Fruit fly (Drosophila melanogaster) whole organism, embryonic: Measurements from ENCODE around the gene CG13306.
A peak's percentile ranks its signal among the peaks of the same experiment; 100 is the strongest.

Source experiments
- Adf1 ChIP-seq: fragments of 200-800 bp; sonication (Bioruptor generic); IDR thresholded peaks from 2 replicates; pipeline ENCODE4 v1.3.6; 2022; ENCODE audit warnings: missing biosample characterization, missing genetic modification characterization
- Antp ChIP-seq: fragments of 200-800 bp; sonication (Bioruptor generic); optimal IDR thresholded peaks from 3 replicates; lab custom pipeline; 2016; ENCODE audit warnings: missing biosample characterization, missing genetic modification characterization
- Atf6 ChIP-seq: fragments of 200-800 bp; sonication (Bioruptor generic); IDR thresholded peaks from 2 replicates; pipeline ENCODE4 v1.3.6; 2022; ENCODE audit warnings: missing biosample characterization, missing genetic modification characterization
- Bdp1 ChIP-seq: fragments of 200-800 bp; sonication (Bioruptor generic); optimal IDR thresholded peaks from 3 replicates; lab custom pipeline; 2016; ENCODE audit warnings: missing biosample characterization, missing genetic modification characterization
- CG10543 ChIP-seq: fragments of 200-800 bp; sonication (Bioruptor generic); optimal IDR thresholded peaks from 3 replicates; lab custom pipeline; 2017; ENCODE audit warnings: missing biosample characterization, mild to moderate bottlenecking, missing genetic modification characterization, moderate library complexity
- CG10979 ChIP-seq: fragments of 200-800 bp; sonication (Bioruptor generic); optimal IDR thresholded peaks from 2 replicates; lab custom pipeline; 2018; ENCODE audit warnings: missing biosample characterization, mild to moderate bottlenecking, missing genetic modification characterization, moderate library complexity
- CG15479 ChIP-seq: fragments of 200-800 bp; sonication (Bioruptor generic); optimal IDR thresholded peaks from 3 replicates; lab custom pipeline; 2019; ENCODE audit warnings: missing biosample characterization, mild to moderate bottlenecking, missing genetic modification characterization, moderate library complexity
- CG15601 ChIP-seq: fragments of 200-800 bp; sonication (Bioruptor generic); optimal IDR thresholded peaks from 3 replicates; lab custom pipeline; 2019; ENCODE audit warnings: missing biosample characterization, mild to moderate bottlenecking, missing genetic modification characterization, moderate library complexity
- CG1603 ChIP-seq: fragments of 200-800 bp; sonication (Bioruptor generic); optimal IDR thresholded peaks from 2 replicates; lab custom pipeline; 2019; ENCODE audit warnings: missing biosample characterization, mild to moderate bottlenecking, missing genetic modification characterization, moderate library complexity
- CG16813 ChIP-seq: fragments of 200-800 bp; sonication (Bioruptor generic); IDR thresholded peaks from 3 replicates; pipeline ENCODE4 v1.3.6; 2022; ENCODE audit warnings: missing biosample characterization, missing genetic modification characterization; ENCODE audit not compliant: partially characterized antibody
- CG16863 ChIP-seq: fragments of 200-800 bp; sonication (Bioruptor generic); optimal IDR thresholded peaks from 3 replicates; lab custom pipeline; 2016; ENCODE audit warnings: missing biosample characterization, missing genetic modification characterization
- CG2875 ChIP-seq: fragments of 200-800 bp; sonication (Bioruptor generic); optimal IDR thresholded peaks from 2 replicates; lab custom pipeline; 2017; ENCODE audit warnings: missing biosample characterization, mild to moderate bottlenecking, missing genetic modification characterization, missing genetic modification reagents
- CG3065 ChIP-seq: fragments of 200-800 bp; sonication (Bioruptor generic); optimal IDR thresholded peaks from 2 replicates; lab custom pipeline; 2016; ENCODE audit warnings: missing biosample characterization, missing genetic modification characterization
- CG31441 ChIP-seq: fragments of 200-800 bp; sonication (Bioruptor generic); IDR thresholded peaks from 2 replicates; pipeline ENCODE4 v1.3.6; 2022; ENCODE audit warnings: missing biosample characterization, missing genetic modification characterization
- CG3407 ChIP-seq: fragments of 200-800 bp; sonication (Bioruptor generic); optimal IDR thresholded peaks from 2 replicates; lab custom pipeline; 2018; ENCODE audit warnings: missing biosample characterization, mild to moderate bottlenecking, missing genetic modification characterization
- CG7372 ChIP-seq: fragments of 200-800 bp; sonication (Bioruptor generic); IDR thresholded peaks from 2 replicates; pipeline ENCODE4 v1.3.6; 2022; ENCODE audit warnings: missing biosample characterization, missing genetic modification characterization
- CG9437 ChIP-seq: fragments of 200-800 bp; sonication (Bioruptor generic); optimal IDR thresholded peaks from 2 replicates; lab custom pipeline; 2018; ENCODE audit warnings: missing biosample characterization, mild to moderate bottlenecking, missing genetic modification characterization
- CHES-1-like ChIP-seq: fragments of 200-800 bp; sonication (Bioruptor generic); optimal IDR thresholded peaks from 2 replicates; lab custom pipeline; 2016; ENCODE audit warnings: missing biosample characterization, missing genetic modification characterization
- Dll ChIP-seq: fragments of 200-800 bp; sonication (Bioruptor generic); IDR thresholded peaks from 4 replicates; pipeline ENCODE4 v1.3.6; 2022; ENCODE audit warnings: missing biosample characterization, missing genetic modification characterization; ENCODE audit not compliant: partially characterized antibody
- Gug ChIP-seq: fragments of 200-800 bp; sonication (Bioruptor generic); IDR thresholded peaks from 4 replicates; pipeline ENCODE4 v1.3.6; 2022; ENCODE audit warnings: missing biosample characterization, missing genetic modification characterization
- H15 ChIP-seq: fragments of 200-800 bp; sonication (Bioruptor generic); IDR thresholded peaks from 3 replicates; pipeline ENCODE4 v1.3.6; 2022; ENCODE audit warnings: missing biosample characterization, missing genetic modification characterization
- Meics ChIP-seq: fragments of 200-800 bp; sonication (Bioruptor generic); optimal IDR thresholded peaks from 2 replicates; lab custom pipeline; 2017; ENCODE audit warnings: missing biosample characterization, mild to moderate bottlenecking, missing genetic modification characterization
- NFAT ChIP-seq: fragments of 200-800 bp; sonication (Bioruptor generic); IDR thresholded peaks from 2 replicates; pipeline ENCODE4 v1.3.6; 2022; ENCODE audit warnings: missing biosample characterization, missing genetic modification characterization
- Pdp1 ChIP-seq, 2 experiments: fragments of 200-800 bp; sonication (Bioruptor generic); optimal IDR thresholded peaks; 3 replicates each; lab custom pipeline; 2016; ENCODE audit warnings: missing biosample characterization in 2 of 2, missing genetic modification characterization in 2 of 2, mild to moderate bottlenecking in 1 of 2, moderate library complexity in 1 of 2
- Ptx1 ChIP-seq: fragments of 200-800 bp; sonication (Bioruptor generic); IDR thresholded peaks from 2 replicates; pipeline ENCODE4 v1.3.6; 2022; ENCODE audit warnings: missing biosample characterization, missing genetic modification characterization
- Ravus ChIP-seq: fragments of 200-800 bp; sonication (Bioruptor generic); IDR thresholded peaks from 2 replicates; pipeline ENCODE4 v1.3.6; 2022; ENCODE audit warnings: missing biosample characterization, missing genetic modification characterization
- Spps ChIP-seq: fragments of 200-800 bp; sonication (Bioruptor generic); optimal IDR thresholded peaks from 2 replicates; lab custom pipeline; 2018; ENCODE audit warnings: missing biosample characterization, mild to moderate bottlenecking, missing genetic modification characterization
- Tbp ChIP-seq: fragments of >200 bp; optimal IDR thresholded peaks from 2 replicates; lab custom pipeline; 2018; ENCODE audit warnings: missing biosample characterization, missing genetic modification characterization
- Trl ChIP-seq, 3 experiments: fragments of >200 bp in 2 of 3; fragments of 200-800 bp in 1 of 3; sonication (Bioruptor generic) in 1 of 3; optimal IDR thresholded peaks; 2 replicates in 1 of 3; 3 replicates in 2 of 3; lab custom pipeline; 2016 to 2017; ENCODE audit warnings: missing biosample characterization in 1 of 3, missing genetic modification characterization in 1 of 3
- Xrp1 ChIP-seq: fragments of 200-800 bp; sonication (Bioruptor generic); IDR thresholded peaks from 2 replicates; pipeline ENCODE4 v1.3.6; 2022; ENCODE audit warnings: missing biosample characterization, missing genetic modification characterization
- aop ChIP-seq: fragments of 200-800 bp; sonication (Bioruptor generic); IDR thresholded peaks from 2 replicates; pipeline ENCODE4 v1.3.6; 2022; ENCODE audit warnings: missing biosample characterization, missing genetic modification characterization
- ash1 ChIP-seq: fragments of 200-800 bp; sonication (Bioruptor generic); optimal IDR thresholded peaks from 2 replicates; lab custom pipeline; 2018; ENCODE audit warnings: missing biosample characterization, mild to moderate bottlenecking, missing genetic modification characterization
- bigmax ChIP-seq: fragments of 200-800 bp; sonication (Bioruptor generic); optimal IDR thresholded peaks from 2 replicates; lab custom pipeline; 2018; ENCODE audit warnings: missing biosample characterization, mild to moderate bottlenecking, missing genetic modification characterization
- caup ChIP-seq: fragments of 200-800 bp; sonication (Bioruptor generic); optimal IDR thresholded peaks from 3 replicates; lab custom pipeline; 2017; ENCODE audit warnings: missing biosample characterization, mild to moderate bottlenecking, missing genetic modification characterization, moderate library complexity; ENCODE audit not compliant: severe bottlenecking
- chm ChIP-seq: fragments of 200-800 bp; sonication (Bioruptor generic); IDR thresholded peaks from 2 replicates; pipeline ENCODE4 v1.3.6; 2022; ENCODE audit warnings: missing biosample characterization, missing genetic modification characterization
- ems ChIP-seq: fragments of 200-800 bp; sonication (Bioruptor generic); optimal IDR thresholded peaks from 3 replicates; lab custom pipeline; 2016; ENCODE audit warnings: missing biosample characterization, missing genetic modification characterization
- gcm ChIP-seq: fragments of 200-800 bp; sonication (Bioruptor generic); optimal IDR thresholded peaks from 2 replicates; lab custom pipeline; 2019; ENCODE audit warnings: missing biosample characterization, mild to moderate bottlenecking, missing genetic modification characterization, moderate library complexity
- grn ChIP-seq: fragments of 200-800 bp; sonication (Bioruptor generic); optimal IDR thresholded peaks from 3 replicates; lab custom pipeline; 2017; ENCODE audit warnings: missing biosample characterization, missing genetic modification characterization
- gro ChIP-seq: fragments of 200-800 bp; sonication (Bioruptor generic); optimal IDR thresholded peaks from 2 replicates; lab custom pipeline; 2016; ENCODE audit warnings: missing biosample characterization, missing genetic modification characterization
- gsb-n ChIP-seq: fragments of 200-800 bp; sonication (Bioruptor generic); optimal IDR thresholded peaks from 3 replicates; lab custom pipeline; 2018; ENCODE audit warnings: missing biosample characterization, mild to moderate bottlenecking, missing genetic modification characterization
- ham ChIP-seq: fragments of 200-800 bp; sonication (Bioruptor generic); IDR thresholded peaks from 2 replicates; pipeline ENCODE4 v1.3.6; 2022; ENCODE audit warnings: missing biosample characterization, missing genetic modification characterization
- hb ChIP-seq: fragments of 200-800 bp; sonication (Bioruptor generic); IDR thresholded peaks from 3 replicates; pipeline ENCODE4 v1.3.6; 2022; ENCODE audit warnings: missing biosample characterization, missing genetic modification characterization; ENCODE audit not compliant: partially characterized antibody
- odd ChIP-seq: fragments of 200-800 bp; sonication (Bioruptor generic); optimal IDR thresholded peaks from 2 replicates; lab custom pipeline; 2017; ENCODE audit warnings: missing biosample characterization, mild to moderate bottlenecking, missing genetic modification characterization
- onecut ChIP-seq: fragments of 200-800 bp; sonication (Bioruptor generic); IDR thresholded peaks from 2 replicates; pipeline ENCODE4 v1.3.6; 2022; ENCODE audit warnings: missing biosample characterization, missing genetic modification characterization
- row ChIP-seq: fragments of 200-800 bp; sonication (Bioruptor generic); IDR thresholded peaks from 3 replicates; pipeline ENCODE4 v1.3.6; 2022; ENCODE audit warnings: missing biosample characterization, missing genetic modification characterization
- scrt ChIP-seq: fragments of 200-800 bp; sonication (Bioruptor generic); optimal IDR thresholded peaks from 2 replicates; lab custom pipeline; 2018; ENCODE audit warnings: missing biosample characterization, mild to moderate bottlenecking, missing genetic modification characterization, moderate library complexity
- shn ChIP-seq: fragments of 200-800 bp; sonication (Bioruptor generic); optimal IDR thresholded peaks from 3 replicates; lab custom pipeline; 2016; ENCODE audit warnings: missing biosample characterization, missing genetic modification characterization
- sim ChIP-seq: fragments of 200-800 bp; sonication (Bioruptor generic); IDR thresholded peaks from 2 replicates; pipeline ENCODE4 v1.3.6; 2022; ENCODE audit warnings: missing biosample characterization, missing genetic modification characterization
- stc ChIP-seq: fragments of 200-800 bp; sonication (Bioruptor generic); IDR thresholded peaks from 2 replicates; pipeline ENCODE4 v1.3.6; 2022; ENCODE audit warnings: missing biosample characterization, missing genetic modification characterization
- wek ChIP-seq: fragments of 200-800 bp; sonication (Bioruptor generic); optimal IDR thresholded peaks from 3 replicates; lab custom pipeline; 2018; ENCODE audit warnings: missing biosample characterization, mild to moderate bottlenecking, missing genetic modification characterization, moderate library complexity

Gene CG13306

DNA sequence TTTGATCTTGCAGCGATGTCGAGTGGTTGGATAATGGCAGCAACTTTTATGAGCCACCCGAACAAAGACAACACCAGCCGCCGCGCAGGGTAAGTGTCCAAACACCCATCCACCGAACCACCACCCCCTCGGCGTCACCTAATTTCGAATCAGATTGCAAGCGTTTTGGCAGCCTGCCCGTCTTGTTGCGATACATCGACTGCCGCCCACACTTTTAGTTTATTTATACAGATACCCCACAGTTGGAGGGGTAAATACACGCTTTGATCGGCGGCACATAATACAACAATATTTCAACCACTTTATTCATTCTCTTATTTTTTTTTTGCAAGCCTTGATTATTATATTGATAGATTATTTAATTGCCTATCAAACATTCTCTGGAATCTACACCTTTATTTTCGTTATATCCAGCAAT lies 13.5 kb upstream of the CG13306 start (continued):
- TF ChIP-seq CG1603 (tag; lab: Kevin White, UChicago) = peak; percentile 21
- TF ChIP-seq H15 (GFP tag; lab: Robert Waterston, UW) = peak; percentile 56; the same call in 1 of the 3 replicates
- no peak; the same call in 1 of the 2 replicates for TF ChIP-seq chm
- peak; percentile 60 for TF ChIP-seq CG10543 (GFP tag; lab: Kevin White, UChicago)
- peak; percentile 23 for TF ChIP-seq Bdp1
- TF ChIP-seq Ravus (GFP tag; lab: Robert Waterston, UW) = no peak
- TF ChIP-seq Adf1 (GFP tag; lab: Robert Waterston, UW) = 0 out of 2 replicates have a peak, but pooled peaks have one; percentile 18
- peak; percentile 11 for TF ChIP-seq grn (GFP tag; lab: Kevin White, UChicago)
- no peak for TF ChIP-seq Spps (tag; lab: Kevin White, UChicago)
- TF ChIP-seq CG3407 = no peak
- no peak for TF ChIP-seq gsb-n (tag; lab: Kevin White, UChicago)
- TF ChIP-seq aop = no peak
- TF ChIP-seq stc (GFP tag; lab: Robert Waterston, UW) = peak; percentile 67; the same call in 1 of the 2 replicates
- TF ChIP-seq Antp = no peak
- TF ChIP-seq scrt (GFP tag; lab: Kevin White, UChicago) = no peak
- TF ChIP-seq bigmax (GFP tag; lab: Kevin White, UChicago) = no peak
- TF ChIP-seq onecut (GFP tag; lab: Robert Waterston, UW) = 0 out of 2 replicates have a peak, but pooled peaks have one; percentile 3
- no peak for TF ChIP-seq gro (GFP tag; lab: Kevin White, UChicago)
- peak; percentile 40; the same call in 1 of the 3 replicates for TF ChIP-seq CG16813 (GFP tag; lab: Robert Waterston, UW)
- no peak for TF ChIP-seq CG15601 (tag; lab: Kevin White, UChicago)
- TF ChIP-seq CG2875 (GFP tag; lab: Kevin White, UChicago) = no peak
- TF ChIP-seq ham = no peak
- TF ChIP-seq odd = peak; percentile 26
- no peak for TF ChIP-seq CG10979
- TF ChIP-seq ash1 (GFP tag; lab: Kevin White, UChicago) = no peak
- TF ChIP-seq Atf6 (GFP tag; lab: Robert Waterston, UW) = peak; percentile 65; the same call in 1 of the 2 replicates
- peak; percentile 41; the same call in 1 of the 2 replicates for TF ChIP-seq NFAT (GFP tag; lab: Robert Waterston, UW)
- peak; percentile 19; the same call in 1 of the 4 replicates for TF ChIP-seq Gug (GFP tag; lab: Robert Waterston, UW)
- TF ChIP-seq Trl (optimal IDR thresholded peaks at IDR 0.05; lab: Kevin White, UChicago) = no peak
- no peak for TF ChIP-seq Trl (GFP tag; optimal IDR thresholded peaks at IDR 0.05; lab: Kevin White, UChicago)
- no peak for TF ChIP-seq CG15479 (GFP tag; lab: Kevin White, UChicago)
- peak; percentile 24 for TF ChIP-seq CG16863 (GFP tag; lab: Kevin White, UChicago)
- TF ChIP-seq caup (GFP tag; lab: Kevin White, UChicago) = no peak
- TF ChIP-seq sim (GFP tag; lab: Robert Waterston, UW) = no peak
- peak; percentile 55 for TF ChIP-seq CG31441 (GFP tag; lab: Robert Waterston, UW)
- peak; percentile 43; the same call in 1 of the 2 replicates for TF ChIP-seq Xrp1 (GFP tag; lab: Robert Waterston, UW)
- peak; percentile 35 for TF ChIP-seq CHES-1-like (GFP tag; lab: Kevin White, UChicago)
- TF ChIP-seq CG9437 (GFP tag; lab: Kevin White, UChicago) = peak; percentile 15
- peak in 1 of 2 experiments; percentile 84 for TF ChIP-seq Pdp1 (GFP tag; optimal IDR thresholded peaks at IDR 0.05; lab: Kevin White, UChicago)
- TF ChIP-seq ems (GFP tag; lab: Kevin White, UChicago) = no peak
- peak; percentile 76 for TF ChIP-seq row (GFP tag; lab: Robert Waterston, UW)
- TF ChIP-seq hb = 0 out of 3 replicates have a peak, but pooled peaks have one; percentile 25
- 0 out of 2 replicates have a peak, but pooled peaks have one; percentile 23 for TF ChIP-seq CG7372 (GFP tag; lab: Robert Waterston, UW)
- TF ChIP-seq gcm = no peak
- peak; percentile 68 for TF ChIP-seq Ptx1 (GFP tag; lab: Robert Waterston, UW)
- TF ChIP-seq Tbp (GFP tag; lab: Kevin White, UChicago) = no peak
- peak; percentile 12 for TF ChIP-seq Meics (GFP tag; lab: Kevin White, UChicago)
- TF ChIP-seq shn (GFP tag; lab: Kevin White, UChicago) = peak; percentile 3
- TF ChIP-seq CG3065 (GFP tag; lab: Kevin White, UChicago) = no peak
- 0 out of 4 replicates have a peak, but pooled peaks have one; percentile 46 for TF ChIP-seq Dll
- no peak for TF ChIP-seq wek (GFP tag; lab: Kevin White, UChicago)
